Worm (Caenorhabditis elegans): ENCODE data around the gene T09F5.2.

ce11 chrV:15191971-15192370 lies 41.2 kb downstream of the T09F5.2 start:
- TF ChIP-seq lin-15B (tag; optimal IDR thresholded peaks at IDR 0.05) = no peak
- TF ChIP-seq hpl-2 (GFP tag; optimal IDR thresholded peaks at IDR 0.05) = no peak
- no peak for TF ChIP-seq lin-39 (tag; optimal IDR thresholded peaks at IDR 0.05)
